Worm (Caenorhabditis elegans) whole organism, early embryonic: ENCODE data around the gene gcy-13.

Experiments
- ama-1 ChIP-seq: fragments of 150-350 bp; optimal IDR thresholded peaks from 2 replicates; lab custom pipeline; 2014
- pes-1 ChIP-seq: fragments of 200-800 bp; sonication (Bioruptor generic); IDR thresholded peaks from 2 replicates; pipeline ENCODE4 v1.3.6; 2022; ENCODE audit warnings: missing genetic modification reagents, missing genetic modification characterization, missing compliant biosample characterization

DNA sequence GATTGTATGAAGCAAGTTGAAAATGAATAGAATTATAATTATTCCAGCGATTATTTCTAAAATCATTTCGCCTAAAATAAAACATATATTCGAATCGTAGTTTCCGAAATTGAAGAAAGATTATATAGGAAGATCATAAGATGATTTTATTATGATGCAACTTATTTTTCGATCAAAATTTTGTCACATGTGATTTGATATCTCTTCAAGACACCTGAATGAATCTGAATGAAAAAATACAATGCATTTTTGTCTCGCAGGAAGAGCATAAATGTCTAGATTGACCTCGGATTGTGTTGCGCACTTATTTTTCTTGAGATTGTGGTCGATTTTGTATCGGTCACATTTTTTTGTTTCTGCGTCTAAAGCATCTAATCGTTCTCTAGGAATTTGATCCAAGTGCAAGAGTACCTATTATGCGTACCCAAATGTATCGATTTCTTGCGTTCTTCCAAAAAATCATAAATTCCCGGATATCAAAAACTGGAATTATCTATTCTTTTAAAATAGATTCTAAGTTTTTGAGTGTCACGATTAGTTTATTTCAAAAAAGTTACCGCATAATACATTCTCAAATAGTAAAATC, 41.2 kb upstream of the gcy-13 start, which contains the start of gene hrg-2:
- TF ChIP-seq ama-1 (lab: Kevin White, UChicago): no peak
- TF ChIP-seq pes-1 (GFP tag; lab: Robert Waterston, UW): no peak
